Fruit fly (Drosophila melanogaster) S2 (cell line): ENCODE measurements around the gene CG7860.

Experiments used
- CG8478 ChIP-seq: fragments of >200 bp; optimal IDR thresholded peaks from 2 replicates; lab custom pipeline; 2018
- CTCF ChIP-seq, 2 experiments: fragments of >200 bp; optimal IDR thresholded peaks; 2 replicates each; lab custom pipeline; 2018

CG7860 gene

DNA sequence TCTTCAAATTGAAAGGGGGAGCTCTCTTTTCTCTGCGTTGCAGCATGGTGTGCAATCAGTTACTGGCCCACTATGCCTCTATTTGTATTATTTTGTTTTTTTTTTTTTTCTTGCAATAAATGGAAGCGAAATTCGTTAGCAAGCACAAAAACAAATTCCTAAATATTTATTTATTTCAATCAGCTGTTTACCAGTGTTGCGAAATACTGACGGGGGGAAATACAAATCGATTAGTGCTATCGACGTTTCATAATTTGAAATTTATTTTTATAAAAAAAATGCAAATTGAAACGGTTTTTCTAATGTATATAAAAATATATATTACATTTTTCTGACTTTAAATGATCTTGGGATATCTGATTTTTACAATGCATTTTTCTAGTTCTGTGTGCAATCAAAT lies 3.1 kb downstream of the CG7860 start, which contains the start of gene CG15643:
TSS of gene CG15643 (minus strand) at position 211 of the 400 bp plus-strand sequence.
- TF ChIP-seq CG8478 (lab: Kevin White, UChicago) (no peak), CTCF (optimal IDR thresholded peaks at IDR 0.05; lab: Kevin White, UChicago) (no peak)

DNA sequence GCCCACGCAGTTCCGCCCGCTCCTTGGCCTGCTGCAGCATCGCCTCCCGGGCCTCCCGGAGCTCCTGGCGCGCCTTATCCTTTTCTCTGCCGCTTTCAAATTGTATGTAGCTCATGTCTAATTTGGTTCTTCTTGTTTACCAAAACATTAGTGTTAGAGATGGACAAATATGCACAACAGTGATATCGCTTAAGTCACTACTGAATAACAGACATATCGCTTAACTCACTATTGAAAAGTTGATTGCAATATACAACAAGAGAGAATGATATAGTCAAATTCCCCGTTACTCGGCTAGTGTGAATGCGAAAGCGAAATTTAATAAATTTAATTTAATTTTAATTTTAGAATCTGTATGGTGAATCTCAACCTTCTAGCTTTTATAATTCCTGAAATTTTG lies 5.6 kb downstream of the CG7860 start, which contains the start of gene CG9213:
TSS of gene CG9213 (minus strand) at position 152 of the 400 bp plus-strand sequence.
- TF ChIP-seq CG8478 (lab: Kevin White, UChicago), result no peak
- TF ChIP-seq CTCF (optimal IDR thresholded peaks at IDR 0.05; lab: Kevin White, UChicago), result no peak

DNA sequence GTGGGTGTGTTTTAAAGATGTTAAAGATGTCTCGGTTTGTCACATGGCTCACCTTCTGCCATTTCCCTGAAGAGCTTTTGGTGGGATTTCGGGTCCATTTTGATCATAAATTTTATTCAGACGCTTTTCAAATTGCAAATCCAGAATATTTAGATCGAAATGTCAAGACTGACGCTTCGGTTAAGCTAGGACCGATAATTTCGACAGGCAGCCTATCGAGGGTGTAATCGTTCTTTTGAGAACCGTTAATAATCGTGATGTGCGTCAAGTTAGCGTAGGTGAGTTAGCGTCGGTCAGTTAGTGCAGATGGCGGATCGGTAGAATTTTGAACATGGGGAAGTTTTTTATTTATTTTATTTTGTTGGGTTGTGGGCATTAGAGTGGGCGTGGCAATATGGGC lies 6.8 kb downstream of the CG7860 start, which contains the start of gene CG42299:
TSS of gene CG42299 (minus strand) at position 127 of the 400 bp plus-strand sequence.
- no peak for TF ChIP-seq CG8478 (lab: Kevin White, UChicago)

- TF ChIP-seq CG8478 (lab: Kevin White, UChicago), result no peak
- peak in 1 of 2 experiments; percentile 2 for TF ChIP-seq CTCF (optimal IDR thresholded peaks at IDR 0.05; lab: Kevin White, UChicago)
Measured at dm6 chrX:15578043-15578442, 9.2 kb downstream of the CG7860 start, which contains the start of the genes cerv and CG7872. cerv (minus strand) TSS chrX:15578171. CG7872 (plus strand) TSS chrX:15578205.

DNA sequence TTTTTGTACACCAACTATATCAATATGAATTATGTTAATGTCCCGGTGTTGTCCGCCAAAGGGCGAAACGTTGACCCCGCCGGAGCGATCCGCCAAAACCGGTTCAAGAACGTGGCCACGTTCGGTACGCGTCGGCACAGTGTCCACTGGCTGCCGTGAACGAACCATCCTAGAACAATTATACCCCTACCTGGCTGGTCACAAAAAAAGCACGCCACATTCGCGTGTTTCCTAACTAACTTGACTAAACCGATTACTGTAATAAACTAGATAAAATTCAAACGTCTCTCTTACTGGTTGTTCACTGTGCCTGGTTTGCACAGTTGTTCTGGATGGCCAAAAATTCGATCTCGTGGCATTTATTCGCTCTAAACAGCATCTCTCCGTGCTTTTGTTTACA lies 10.8 kb downstream of the CG7860 start:
- no peak for TF ChIP-seq CTCF (optimal IDR thresholded peaks at IDR 0.05; lab: Kevin White, UChicago)
- TF ChIP-seq CG8478 (lab: Kevin White, UChicago), result no peak

- no peak for TF ChIP-seq CG8478 (lab: Kevin White, UChicago)
Measured at dm6 chrX:15582853-15583252, 14.1 kb downstream of the CG7860 start, which contains the start of the genes CG9215 and CG8097. CG9215 (minus strand) TSS chrX:15582874. CG8097 (plus strand) TSS chrX:15583159.

DNA sequence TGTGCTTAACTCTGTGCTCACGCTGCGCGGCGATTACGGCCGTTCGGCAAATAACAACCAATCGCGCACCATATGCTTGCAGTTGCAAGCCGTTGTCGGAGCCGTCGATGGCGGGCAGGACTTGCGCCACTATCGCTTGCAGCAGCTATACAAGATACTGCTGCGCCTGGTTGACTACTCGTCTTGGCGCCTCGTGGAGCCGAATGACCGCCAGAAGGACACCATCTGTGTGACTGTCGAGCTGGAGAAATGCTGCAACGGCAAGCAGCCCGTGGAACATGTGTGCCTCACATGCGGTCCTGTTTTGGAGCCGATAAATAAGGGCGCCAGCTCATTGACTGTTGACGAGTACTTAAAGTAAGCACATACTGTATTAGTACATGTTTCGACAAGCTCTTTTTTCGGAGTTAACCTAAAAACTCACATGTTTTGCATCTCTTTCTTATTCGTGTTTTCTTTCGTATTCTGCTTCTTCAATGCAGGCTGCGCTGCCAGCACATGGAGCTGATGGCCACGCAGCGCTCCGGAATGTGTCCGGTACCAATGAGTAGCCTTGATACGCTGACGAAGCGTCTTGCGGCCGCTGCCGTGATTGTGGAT lies 15.1 kb downstream of the CG7860 start:
- TF ChIP-seq CTCF (optimal IDR thresholded peaks at IDR 0.05; lab: Kevin White, UChicago) (no peak), CG8478 (lab: Kevin White, UChicago) (no peak)

DNA sequence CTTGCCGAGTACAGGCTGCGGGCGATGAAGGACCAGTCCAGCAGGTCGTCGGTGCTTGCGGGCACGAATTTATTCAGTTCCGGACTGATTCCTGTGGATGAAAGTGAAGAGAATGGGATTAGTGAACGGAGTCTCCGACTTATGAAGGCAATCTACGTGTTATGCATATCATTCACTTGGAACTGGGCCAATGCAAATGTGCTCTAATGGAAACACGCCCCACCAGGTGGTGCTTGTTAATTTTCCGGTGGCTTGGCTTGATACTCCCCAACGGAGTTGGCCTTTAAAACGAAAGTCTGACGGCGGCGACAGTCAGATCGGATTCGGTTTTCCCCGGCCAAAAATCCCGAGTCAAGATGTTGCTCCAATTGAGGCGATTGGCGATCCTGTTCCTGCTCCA lies 18.6 kb downstream of the CG7860 start, which contains the start of gene Alp11:
TSS of gene Alp11 (plus strand) at position 301 of the 400 bp plus-strand sequence.
- TF ChIP-seq CG8478 (lab: Kevin White, UChicago) (no peak), CTCF (optimal IDR thresholded peaks at IDR 0.05; lab: Kevin White, UChicago) (no peak)

dm6 chrX:15591721-15592491 lies 23.1 kb downstream of the CG7860 start:
- TF ChIP-seq CTCF (optimal IDR thresholded peaks at IDR 0.05; lab: Kevin White, UChicago) (no peak), CG8478 (lab: Kevin White, UChicago) (no peak)

DNA sequence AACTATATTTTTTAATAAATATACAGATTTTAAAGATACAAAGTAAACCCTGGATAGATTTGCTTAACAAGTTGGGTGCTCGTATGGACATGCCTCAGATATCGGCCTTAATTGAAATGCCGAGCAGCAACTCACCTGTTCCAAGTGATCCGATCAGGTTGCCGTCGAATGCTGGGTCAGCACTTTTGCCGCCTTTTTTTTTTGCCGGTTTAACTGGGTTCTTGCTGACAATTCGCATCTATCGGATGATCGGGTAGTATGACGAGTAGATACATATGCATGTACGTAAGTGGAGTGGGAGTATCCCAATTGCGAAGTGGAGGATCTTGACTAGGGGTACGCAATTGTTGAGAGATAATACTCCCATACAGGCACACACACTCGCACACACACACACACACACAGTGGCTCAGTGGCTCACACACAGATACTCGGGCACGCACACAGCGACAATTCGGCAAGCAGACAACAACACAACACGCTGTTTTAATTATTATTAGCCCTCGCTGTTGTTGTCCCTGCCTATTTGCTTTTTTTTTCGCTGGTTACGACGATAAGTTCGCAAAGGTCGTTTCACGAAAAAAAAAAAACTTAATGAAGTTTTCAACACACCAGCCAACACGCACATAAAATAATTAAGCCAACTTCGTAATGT lies 24.2 kb downstream of the CG7860 start:
- TF ChIP-seq CTCF (optimal IDR thresholded peaks at IDR 0.05; lab: Kevin White, UChicago) (no peak), CG8478 (lab: Kevin White, UChicago) (no peak)

DNA sequence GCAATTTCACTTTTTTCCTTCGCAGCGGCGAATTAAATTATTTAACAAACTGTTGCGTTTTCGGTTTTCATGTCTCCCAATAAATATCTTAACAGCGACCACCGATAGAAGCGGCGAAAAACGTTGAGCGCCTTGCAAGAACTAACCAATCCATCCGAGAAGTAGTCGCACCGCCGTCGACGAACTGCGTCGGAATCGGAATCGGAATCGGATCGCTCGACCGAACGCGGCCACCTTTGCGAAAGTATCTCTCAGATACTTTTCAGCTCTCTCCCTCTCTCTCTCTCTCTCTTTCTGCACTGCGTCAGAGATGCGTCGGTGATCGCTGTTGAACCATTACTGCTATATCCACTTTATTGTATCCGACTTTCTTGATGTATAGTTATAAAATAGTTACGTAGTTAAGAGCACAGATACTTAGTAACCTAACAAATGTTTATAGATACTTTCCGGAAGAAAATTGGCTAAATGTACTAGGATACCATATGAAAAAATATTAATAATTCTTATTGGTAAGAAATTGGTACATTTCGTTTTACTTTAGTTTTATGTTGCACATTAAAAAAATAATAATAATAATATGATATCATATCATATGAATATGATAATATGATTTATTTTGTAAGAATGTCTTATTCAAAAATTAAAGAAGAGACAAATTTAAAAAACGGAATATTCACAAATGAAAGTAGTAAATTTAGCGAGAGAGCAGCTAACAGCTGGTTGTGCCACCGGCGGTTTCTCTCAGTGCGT lies 24.9 kb downstream of the CG7860 start, which contains the start of gene Chsy:
TSS of gene Chsy (minus strand) at position 58 of the 753 bp plus-strand sequence.
- TF ChIP-seq CTCF (optimal IDR thresholded peaks at IDR 0.05; lab: Kevin White, UChicago) (no peak), CG8478 (lab: Kevin White, UChicago) (no peak)

dm6 chrX:15594230-15594857 lies 25.6 kb downstream of the CG7860 start:
- TF ChIP-seq CTCF (optimal IDR thresholded peaks at IDR 0.05; lab: Kevin White, UChicago), result peak; percentile 78 to 92
- TF ChIP-seq CG8478 (lab: Kevin White, UChicago), result no peak

- TF ChIP-seq CG8478 (lab: Kevin White, UChicago) (no peak), CTCF (optimal IDR thresholded peaks at IDR 0.05; lab: Kevin White, UChicago) (no peak)
Measured at dm6 chrX:15599697-15600096, 30.9 kb downstream of the CG7860 start.
